Worm (Caenorhabditis elegans): ENCODE data around the gene mrpl-42.

Gene mrpl-42

DNA sequence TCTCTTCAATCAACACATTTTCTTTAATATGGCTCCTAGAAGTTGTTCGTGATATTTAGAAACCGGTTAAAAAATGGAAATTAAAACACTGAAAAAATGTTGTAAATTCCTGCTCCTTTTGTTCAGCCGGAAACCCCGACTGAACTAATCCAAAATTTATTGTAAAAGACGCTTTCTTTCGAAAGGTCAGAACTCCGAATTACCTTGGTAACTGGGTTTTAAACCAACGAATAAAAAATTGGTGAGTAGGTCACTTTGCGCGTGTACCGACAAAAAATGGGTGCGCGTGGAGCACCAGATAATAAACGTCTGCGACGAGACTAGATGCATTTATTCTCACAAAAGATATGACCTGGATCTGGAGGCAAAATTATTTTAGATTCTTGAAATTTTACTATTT lies 36.3 kb upstream of the mrpl-42 start (continued):
- TF ChIP-seq mep-1 (tag; optimal IDR thresholded peaks at IDR 0.05) (no peak), hlh-30 (tag; optimal IDR thresholded peaks at IDR 0.05; ENCODE audit: insufficient read depth) (no peak), zfp-3 (GFP tag; conservative IDR thresholded peaks at IDR 0.05) (0 out of 2 replicates have a peak, but pooled peaks have one; percentile 27), dmd-8 (GFP tag; IDR thresholded peaks at IDR 0.05) (no peak), nhr-28 (tag; optimal IDR thresholded peaks at IDR 0.05) (no peak), hmg-1.1 (GFP tag; IDR thresholded peaks at IDR 0.05) (no peak), jun-1 (tag; optimal IDR thresholded peaks at IDR 0.05) (no peak), sdz-12 (GFP tag; optimal IDR thresholded peaks at IDR 0.05) (no peak), mdt-29 (GFP tag; IDR thresholded peaks at IDR 0.05) (no peak), F44E2.7 (GFP tag; IDR thresholded peaks at IDR 0.05) (no peak), R02D3.7 (tag; optimal IDR thresholded peaks at IDR 0.05) (no peak), cey-2 (tag; optimal IDR thresholded peaks at IDR 0.05; ENCODE audit: borderline replicate concordance, insufficient read depth) (no peak), pha-4 (GFP tag; IDR thresholded peaks at IDR 0.05) (no peak), pha-4 (tag; optimal IDR thresholded peaks at IDR 0.05) (no peak), lin-13 (GFP tag; optimal IDR thresholded peaks at IDR 0.05) (peak; percentile 13), tra-1 (GFP tag; IDR thresholded peaks at IDR 0.05) (no peak), Y75B8A.6 (GFP tag; IDR thresholded peaks at IDR 0.05) (no peak), nhr-237 (tag; optimal IDR thresholded peaks at IDR 0.05) (no peak)

DNA sequence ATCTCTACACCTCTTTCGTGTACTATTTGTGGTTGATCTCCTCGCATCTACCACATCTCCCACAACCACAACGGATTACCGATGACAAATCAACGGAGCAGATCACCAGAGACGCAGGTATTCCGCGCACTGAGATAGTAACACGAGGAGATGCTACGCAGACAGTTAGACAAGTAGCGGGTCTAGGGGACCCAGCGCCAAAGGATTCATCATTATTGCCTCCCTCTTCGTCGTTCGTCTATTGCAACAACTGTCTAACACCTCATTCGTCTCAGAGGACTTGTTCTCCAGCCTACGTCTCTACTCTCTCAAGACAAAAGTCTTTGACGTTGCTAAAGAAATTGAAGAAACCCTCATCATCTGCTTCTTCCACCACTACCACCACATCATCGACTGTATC lies 27.3 kb upstream of the mrpl-42 start:
- no peak for TF ChIP-seq lin-1 (GFP tag; IDR thresholded peaks at IDR 0.05)
- TF ChIP-seq hmg-1.1 (GFP tag; IDR thresholded peaks at IDR 0.05) = 0 out of 2 replicates have a peak, but pooled peaks have one; percentile 41
- no peak for TF ChIP-seq fkh-10 (GFP tag; optimal IDR thresholded peaks at IDR 0.05)
- peak; percentile 58 for TF ChIP-seq mep-1 (tag; optimal IDR thresholded peaks at IDR 0.05)
- peak; percentile 67 for TF ChIP-seq mxl-3 (GFP tag; optimal IDR thresholded peaks at IDR 0.05)
- TF ChIP-seq D1046.2 (GFP tag; IDR thresholded peaks at IDR 0.05) = no peak
- no peak for TF ChIP-seq lir-3 (tag; optimal IDR thresholded peaks at IDR 0.05)
- peak; percentile 62 to 84 for TF ChIP-seq mdl-1 (tag; optimal IDR thresholded peaks at IDR 0.05)
- no peak for TF ChIP-seq ctbp-1 (GFP tag; IDR thresholded peaks at IDR 0.05)
- no peak for TF ChIP-seq ztf-11 (tag; optimal IDR thresholded peaks at IDR 0.05)
- no peak for TF ChIP-seq ceh-62 (tag; optimal IDR thresholded peaks at IDR 0.05)
- no peak for TF ChIP-seq pha-4 (GFP tag; IDR thresholded peaks at IDR 0.05)
- no peak for TF ChIP-seq pha-4 (tag; optimal IDR thresholded peaks at IDR 0.05)
- TF ChIP-seq nhr-28 (tag; optimal IDR thresholded peaks at IDR 0.05) = peak; percentile 74
- no peak for TF ChIP-seq F49E8.2 (tag; optimal IDR thresholded peaks at IDR 0.05; ENCODE audit: borderline replicate concordance)
- no peak for TF ChIP-seq R02D3.7 (tag; optimal IDR thresholded peaks at IDR 0.05)
- peak; percentile 51 for TF ChIP-seq nhr-25 (tag; optimal IDR thresholded peaks at IDR 0.05; ENCODE audit: borderline replicate concordance, insufficient read depth)
- no peak for TF ChIP-seq mdt-29 (GFP tag; IDR thresholded peaks at IDR 0.05)
- TF ChIP-seq dve-1 (tag; optimal IDR thresholded peaks at IDR 0.05; ENCODE audit: insufficient read depth) = no peak
- TF ChIP-seq aha-1 (tag) = peak; percentile 81
- no peak for TF ChIP-seq ceh-32 (tag; optimal IDR thresholded peaks at IDR 0.05; ENCODE audit: poor library complexity)
- peak in 1 of 2 experiments; percentile 23 for TF ChIP-seq hif-1 (tag; optimal IDR thresholded peaks at IDR 0.05)
- peak; percentile 72 for TF ChIP-seq hlh-30 (tag; optimal IDR thresholded peaks at IDR 0.05; ENCODE audit: insufficient read depth)
- no peak for TF ChIP-seq Y75B8A.6 (GFP tag; IDR thresholded peaks at IDR 0.05)
- TF ChIP-seq hlh-11 (tag; optimal IDR thresholded peaks at IDR 0.05) = peak; percentile 56
- no peak for TF ChIP-seq cey-2 (tag; optimal IDR thresholded peaks at IDR 0.05; ENCODE audit: borderline replicate concordance, insufficient read depth)
- no peak for TF ChIP-seq attf-4 (tag; optimal IDR thresholded peaks at IDR 0.05)
- no peak for TF ChIP-seq dpl-1 (GFP tag; optimal IDR thresholded peaks at IDR 0.05)
- no peak for TF ChIP-seq T20F7.1 (GFP tag; optimal IDR thresholded peaks at IDR 0.05)
- no peak for TF ChIP-seq tag-97 (GFP tag; IDR thresholded peaks at IDR 0.05)
- TF ChIP-seq nhr-6 (tag; optimal IDR thresholded peaks at IDR 0.05) = no peak

Data from whole organism, L4 larva.